Worm (Caenorhabditis elegans): ENCODE measurements around the gene C02F5.3.
A peak's percentile ranks its signal among the peaks of the same experiment; 100 is the strongest.

Gene C02F5.3

DNA sequence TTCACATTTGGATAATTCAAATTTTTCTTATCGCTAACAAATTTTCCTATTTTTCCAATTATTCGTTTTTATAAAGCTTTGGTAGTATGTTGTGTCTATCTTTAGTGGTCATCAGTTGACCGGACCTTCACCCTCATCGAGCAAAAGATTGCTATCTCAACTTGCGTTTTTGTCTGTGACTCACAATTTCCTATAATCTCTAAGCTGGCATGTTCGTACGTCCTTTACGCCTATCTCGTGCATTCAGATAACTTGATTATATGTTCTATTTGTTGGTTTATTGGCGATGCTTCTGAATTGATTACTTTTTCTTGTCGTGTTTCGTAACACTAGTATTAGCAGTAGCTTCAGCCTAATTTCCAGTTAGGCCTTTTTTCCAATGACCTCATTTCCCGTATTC is 33.9 kb downstream of the C02F5.3 start:
- no peak for TF ChIP-seq unc-62 (GFP tag; optimal IDR thresholded peaks at IDR 0.05)
- TF ChIP-seq elt-1 (tag; optimal IDR thresholded peaks at IDR 0.05): peak; percentile 20

DNA sequence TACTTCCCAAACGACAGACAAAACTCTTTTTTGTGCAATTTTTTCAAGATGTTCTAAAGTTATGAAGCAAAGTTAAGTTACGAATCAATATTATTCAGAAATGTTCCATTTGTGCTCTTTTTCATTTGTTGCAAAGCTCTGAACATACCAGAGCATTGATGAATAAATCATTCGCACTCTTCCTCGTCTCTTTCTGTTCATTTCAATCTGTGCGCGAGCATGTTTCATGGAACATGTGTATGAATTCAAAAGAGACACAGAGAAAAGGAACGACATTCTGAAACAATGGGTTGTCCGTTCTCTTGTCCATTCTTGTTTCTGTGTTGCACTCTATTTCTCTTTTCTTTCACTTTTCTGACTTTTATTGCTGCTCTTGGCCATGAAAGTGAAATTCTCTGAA is 34.7 kb downstream of the C02F5.3 start:
- TF ChIP-seq eor-1 (tag; optimal IDR thresholded peaks at IDR 0.05): no peak
- TF ChIP-seq nfya-1 (tag; optimal IDR thresholded peaks at IDR 0.05; ENCODE audit: insufficient read depth): no peak
- no peak for TF ChIP-seq egl-5 (tag; optimal IDR thresholded peaks at IDR 0.05)
- no peak for TF ChIP-seq nhr-77 (tag; optimal IDR thresholded peaks at IDR 0.05)
- TF ChIP-seq nhr-25 (tag; optimal IDR thresholded peaks at IDR 0.05): no peak
- TF ChIP-seq unc-39 (tag; optimal IDR thresholded peaks at IDR 0.05): no peak
- TF ChIP-seq fkh-10 (GFP tag; optimal IDR thresholded peaks at IDR 0.05): no peak
- TF ChIP-seq sea-2 (GFP tag; optimal IDR thresholded peaks at IDR 0.05): no peak
- no peak for TF ChIP-seq nhr-23 (tag; optimal IDR thresholded peaks at IDR 0.05)
- TF ChIP-seq egl-27 (tag; optimal IDR thresholded peaks at IDR 0.05): no peak
- no peak for TF ChIP-seq nhr-237 (tag; optimal IDR thresholded peaks at IDR 0.05)
- no peak for TF ChIP-seq nhr-12 (tag; optimal IDR thresholded peaks at IDR 0.05)
- no peak for TF ChIP-seq jun-1 (tag; optimal IDR thresholded peaks at IDR 0.05)

DNA sequence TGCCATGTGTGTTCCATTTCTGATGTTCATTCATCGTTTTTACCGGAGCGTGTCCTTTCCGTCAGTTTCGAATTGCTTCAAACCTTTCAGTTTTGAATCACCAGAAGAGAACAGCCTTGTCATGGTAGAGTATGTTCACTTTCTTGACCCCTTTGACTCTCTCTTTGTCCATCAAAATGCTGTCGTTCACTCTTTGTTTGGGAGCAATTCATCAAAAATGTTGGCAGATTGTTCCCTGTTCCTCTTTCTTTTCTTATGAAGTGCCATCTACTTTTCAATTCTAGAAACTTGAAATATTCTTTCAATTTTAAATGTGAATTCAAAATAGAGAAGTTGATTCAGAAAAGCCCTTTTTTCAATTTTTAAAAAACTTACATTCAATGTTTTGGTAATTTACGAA is 35.6 kb downstream of the C02F5.3 start:
- TF ChIP-seq elt-2 (tag; optimal IDR thresholded peaks at IDR 0.05) (no peak), zag-1 (tag; optimal IDR thresholded peaks at IDR 0.05) (no peak), ceh-16 (tag; optimal IDR thresholded peaks at IDR 0.05) (no peak), daf-12 (tag; optimal IDR thresholded peaks at IDR 0.05) (no peak), fos-1 (tag; optimal IDR thresholded peaks at IDR 0.05) (no peak), ceh-82 (tag; optimal IDR thresholded peaks at IDR 0.05) (no peak)

DNA sequence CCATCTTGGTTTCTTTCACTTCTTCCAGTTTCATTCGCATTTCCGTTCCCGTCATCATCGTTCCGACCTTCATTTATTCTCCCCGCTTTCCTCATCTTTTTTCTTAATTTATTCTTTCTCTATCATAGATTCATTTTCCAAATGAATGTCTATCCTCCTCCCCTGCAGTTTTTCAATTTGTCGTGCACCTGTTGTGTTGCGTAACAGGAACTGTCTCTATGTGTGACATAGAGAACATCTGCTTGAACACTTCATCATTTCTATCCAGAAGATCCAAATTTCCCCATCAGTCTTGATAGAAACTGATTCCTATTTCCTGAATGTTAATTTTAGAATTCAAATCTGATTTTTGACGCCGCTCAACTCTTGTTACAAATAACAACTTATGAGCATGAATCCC is 37.8 kb downstream of the C02F5.3 start:
- TF ChIP-seq sea-2 (GFP tag; optimal IDR thresholded peaks at IDR 0.05): no peak
- no peak for TF ChIP-seq ZK546.5 (tag; optimal IDR thresholded peaks at IDR 0.05)
- TF ChIP-seq ceh-28 (tag; optimal IDR thresholded peaks at IDR 0.05): no peak
- no peak for TF ChIP-seq tbx-2 (tag; optimal IDR thresholded peaks at IDR 0.05)
- TF ChIP-seq pha-4 (tag; optimal IDR thresholded peaks at IDR 0.05): no peak
- no peak for TF ChIP-seq nfya-1 (tag; optimal IDR thresholded peaks at IDR 0.05; ENCODE audit: insufficient read depth)
- TF ChIP-seq fkh-10 (GFP tag; optimal IDR thresholded peaks at IDR 0.05): no peak
- no peak for TF ChIP-seq ceh-9 (tag; optimal IDR thresholded peaks at IDR 0.05)
- no peak for TF ChIP-seq nhr-237 (tag; optimal IDR thresholded peaks at IDR 0.05)
- TF ChIP-seq mml-1 (tag; optimal IDR thresholded peaks at IDR 0.05): no peak
- TF ChIP-seq fkh-2 (tag; optimal IDR thresholded peaks at IDR 0.05): no peak

DNA sequence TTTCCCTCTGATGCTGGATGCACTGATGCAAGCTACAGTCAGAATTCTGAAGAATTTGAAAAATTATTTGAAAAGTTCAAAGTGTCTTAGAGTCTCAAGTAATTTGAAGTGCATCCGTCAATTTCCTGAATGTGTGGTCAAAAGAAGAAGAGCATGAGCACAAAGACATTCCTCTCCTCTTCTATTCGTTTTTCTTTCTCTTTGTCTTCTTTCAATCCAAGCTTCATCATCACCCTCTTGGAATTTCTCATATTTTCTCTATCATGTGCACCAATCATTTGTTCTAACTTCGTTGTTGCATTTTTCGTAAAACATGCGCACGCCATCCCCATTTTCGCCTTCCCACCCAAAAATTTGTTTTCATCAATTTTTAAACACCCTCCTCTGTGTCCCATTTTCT is 40.3 kb downstream of the C02F5.3 start:
- TF ChIP-seq ceh-28 (tag; optimal IDR thresholded peaks at IDR 0.05) (no peak), unc-39 (tag; optimal IDR thresholded peaks at IDR 0.05) (no peak), fkh-10 (GFP tag; optimal IDR thresholded peaks at IDR 0.05) (peak; percentile 74)

DNA sequence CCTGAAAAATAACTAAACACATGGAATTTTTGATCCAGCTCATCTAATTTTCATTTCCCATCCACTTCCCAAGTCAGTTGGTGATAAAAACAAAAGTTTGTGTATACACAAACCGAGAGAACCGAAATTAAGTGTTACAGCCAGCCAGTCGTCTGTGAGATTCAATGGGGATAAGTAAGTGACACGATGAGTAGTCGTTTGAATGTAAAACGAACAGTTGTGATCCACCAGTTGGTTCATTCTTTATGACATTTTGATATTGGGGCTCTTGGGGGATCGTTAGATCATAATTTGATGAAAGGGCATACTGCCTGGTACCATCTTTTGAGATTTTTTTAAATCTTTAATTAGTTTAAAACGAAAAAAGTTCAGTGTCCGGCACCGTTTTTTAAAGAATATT is 41.1 kb downstream of the C02F5.3 start:
- peak; percentile 5 for TF ChIP-seq egl-5 (tag; optimal IDR thresholded peaks at IDR 0.05)
- no peak for TF ChIP-seq nfya-1 (tag; optimal IDR thresholded peaks at IDR 0.05; ENCODE audit: insufficient read depth)

DNA sequence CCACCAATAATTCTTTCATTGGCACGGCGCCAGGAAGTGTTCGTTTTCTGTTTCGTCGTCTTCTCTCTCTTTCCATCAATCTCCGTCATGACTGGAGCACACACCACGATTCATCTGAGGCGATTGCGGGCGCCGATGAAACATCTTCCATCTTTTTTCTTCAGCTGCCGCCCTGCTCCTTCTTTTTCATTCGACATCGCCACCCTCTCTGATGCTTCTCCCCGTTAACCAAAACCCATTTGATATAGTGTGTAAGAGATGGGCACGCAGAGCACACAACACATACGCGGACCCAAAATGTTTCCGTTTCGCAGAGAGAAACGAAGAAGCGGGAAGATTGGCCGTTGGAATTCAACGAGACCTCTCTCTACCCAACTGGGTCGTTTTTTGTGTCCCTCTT is 41.8 kb downstream of the C02F5.3 start:
- TF ChIP-seq snpc-4 (tag; optimal IDR thresholded peaks at IDR 0.05): no peak
- TF ChIP-seq nhr-12 (tag; optimal IDR thresholded peaks at IDR 0.05): no peak
- TF ChIP-seq nhr-76 (tag; optimal IDR thresholded peaks at IDR 0.05): no peak
- no peak for TF ChIP-seq ceh-28 (tag; optimal IDR thresholded peaks at IDR 0.05)
- TF ChIP-seq ama-1 (optimal IDR thresholded peaks at IDR 0.05): no peak
- no peak for TF ChIP-seq ztf-4 (tag; optimal IDR thresholded peaks at IDR 0.05)
- no peak for TF ChIP-seq zag-1 (tag; optimal IDR thresholded peaks at IDR 0.05)
- TF ChIP-seq lin-39 (tag; optimal IDR thresholded peaks at IDR 0.05): peak; percentile 75
- no peak for TF ChIP-seq elt-3 (tag; optimal IDR thresholded peaks at IDR 0.05)
- TF ChIP-seq nhr-67 (tag; optimal IDR thresholded peaks at IDR 0.05): no peak
- TF ChIP-seq fkh-10 (GFP tag; optimal IDR thresholded peaks at IDR 0.05): no peak
- TF ChIP-seq jun-1 (tag; optimal IDR thresholded peaks at IDR 0.05): no peak
- TF ChIP-seq eor-1 (tag; optimal IDR thresholded peaks at IDR 0.05): no peak
- no peak for TF ChIP-seq ceh-82 (tag; optimal IDR thresholded peaks at IDR 0.05)
- no peak for TF ChIP-seq daf-12 (tag; optimal IDR thresholded peaks at IDR 0.05)
- TF ChIP-seq fkh-2 (tag; optimal IDR thresholded peaks at IDR 0.05): no peak
- TF ChIP-seq nhr-237 (tag; optimal IDR thresholded peaks at IDR 0.05): no peak
- no peak for TF ChIP-seq pha-4 (tag; optimal IDR thresholded peaks at IDR 0.05)
- peak; percentile 18 for TF ChIP-seq hmg-11 (tag; optimal IDR thresholded peaks at IDR 0.05)
- no peak for TF ChIP-seq nhr-23 (tag; optimal IDR thresholded peaks at IDR 0.05)
- TF ChIP-seq fos-1 (tag; optimal IDR thresholded peaks at IDR 0.05): no peak
- no peak for TF ChIP-seq ztf-11 (tag; optimal IDR thresholded peaks at IDR 0.05)
- peak; percentile 59 for TF ChIP-seq nfya-1 (tag; optimal IDR thresholded peaks at IDR 0.05; ENCODE audit: insufficient read depth)
- no peak for TF ChIP-seq egl-5 (tag; optimal IDR thresholded peaks at IDR 0.05)
- TF ChIP-seq lsy-12 (tag; optimal IDR thresholded peaks at IDR 0.05): no peak
- no peak for TF ChIP-seq tbx-2 (tag; optimal IDR thresholded peaks at IDR 0.05)
- no peak for TF ChIP-seq elt-2 (tag; optimal IDR thresholded peaks at IDR 0.05)
